Worm (Caenorhabditis elegans) whole organism, L1 larva: ENCODE results near the gene K07F5.7.

ENCODE experiments used
- ces-1 ChIP-seq: fragments of 150-350 bp; optimal IDR thresholded peaks from 2 replicates; lab custom pipeline; 2014; ENCODE audit warnings: missing biosample characterization, missing genetic modification reagents, missing genetic modification characterization
- nhr-85 ChIP-seq: sonication (generic microtip); peaks from one replicate; lab custom pipeline; 2016; ENCODE audit warnings: missing genetic modification characterization, inconsistent platforms, missing compliant biosample characterization
- nhr-90 ChIP-seq: sonication (generic microtip); optimal IDR thresholded peaks from 2 replicates; lab custom pipeline; 2016; ENCODE audit warnings: mild to moderate bottlenecking, missing genetic modification characterization, missing compliant biosample characterization; ENCODE audit not compliant: poor library complexity
- unc-62 ChIP-seq: fragments of 150-350 bp; optimal IDR thresholded peaks from 2 replicates; lab custom pipeline; 2014; ENCODE audit warnings: missing biosample characterization, missing genetic modification reagents, missing genetic modification characterization
- zag-1 ChIP-seq: fragments of 150-350 bp; optimal IDR thresholded peaks from 2 replicates; lab custom pipeline; 2014; ENCODE audit warnings: missing biosample characterization, missing genetic modification characterization

DNA sequence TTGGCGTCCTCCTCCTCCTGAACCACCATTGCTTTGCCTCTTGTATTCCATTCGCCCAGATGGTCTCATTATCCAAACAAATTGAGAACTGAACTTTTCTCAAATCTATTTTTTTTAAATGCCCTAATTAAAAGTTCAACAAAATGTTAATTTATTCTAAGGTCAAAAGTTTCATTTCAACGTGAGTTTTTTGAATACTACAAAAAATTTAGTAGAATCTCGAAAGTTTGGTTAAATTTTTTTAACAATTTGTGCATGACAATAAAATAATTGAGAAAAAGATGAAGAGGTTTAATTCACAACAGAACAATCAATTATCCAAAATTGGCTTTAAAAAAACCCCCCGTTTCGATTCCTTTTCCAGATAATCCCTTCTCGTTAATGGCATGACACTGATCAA lies 44.0 kb upstream of the K07F5.7 start, which contains the start of gene F32B6.4:
- TF ChIP-seq nhr-85 (no peak), ces-1 (GFP tag; lab: Kevin White, UChicago) (no peak), nhr-90 (tag; lab: Kevin White, UChicago) (no peak), unc-62 (GFP tag; lab: Kevin White, UChicago) (no peak), zag-1 (tag; lab: Kevin White, UChicago) (no peak)
